Worm (Caenorhabditis elegans): ENCODE measurements around the gene dnj-8.

DNA sequence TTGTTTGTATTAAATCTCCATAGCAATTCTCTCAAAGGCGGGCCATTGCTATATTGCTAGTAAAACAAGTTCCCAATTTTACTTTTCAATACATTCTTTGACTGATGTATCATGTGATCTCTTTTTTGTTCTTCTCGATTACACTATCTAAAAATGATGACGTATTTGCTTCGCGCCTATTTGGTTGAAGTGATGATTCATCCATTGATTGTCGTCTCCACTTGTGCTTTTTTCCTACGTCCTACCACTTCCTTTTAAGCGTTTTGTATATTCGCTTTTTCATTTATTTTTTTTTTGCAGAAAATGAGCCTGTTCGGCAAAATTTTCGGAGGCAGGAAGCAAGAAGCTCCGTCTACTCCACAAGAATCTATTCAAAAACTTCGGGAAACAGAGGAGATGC, 8.5 kb downstream of the dnj-8 start, which contains the start of gene vps-32.1:
- TF ChIP-seq zag-1 (tag; optimal IDR thresholded peaks at IDR 0.05), result no peak
- TF ChIP-seq unc-62 (GFP tag; optimal IDR thresholded peaks at IDR 0.05 in 1 of 2), result no peak
- TF ChIP-seq unc-62 (tag; optimal IDR thresholded peaks at IDR 0.05), result no peak
- TF ChIP-seq duxl-1 (tag; optimal IDR thresholded peaks at IDR 0.05; ENCODE audit: poor library complexity), result no peak
- TF ChIP-seq mep-1 (tag; optimal IDR thresholded peaks at IDR 0.05), result no peak
- no peak for TF ChIP-seq nhr-28 (tag; optimal IDR thresholded peaks at IDR 0.05)
- no peak for TF ChIP-seq ZK546.5 (tag; optimal IDR thresholded peaks at IDR 0.05)
- TF ChIP-seq lin-13 (GFP tag; optimal IDR thresholded peaks at IDR 0.05), result no peak
- no peak for TF ChIP-seq lin-39 (tag; optimal IDR thresholded peaks at IDR 0.05)
- TF ChIP-seq hif-1 (tag; optimal IDR thresholded peaks at IDR 0.05), result no peak
- TF ChIP-seq nhr-77 (tag; optimal IDR thresholded peaks at IDR 0.05), result no peak
- TF ChIP-seq ces-1 (GFP tag; optimal IDR thresholded peaks at IDR 0.05), result no peak
- no peak for TF ChIP-seq egl-27 (tag; optimal IDR thresholded peaks at IDR 0.05)
